Fruit fly (Drosophila melanogaster) whole organism, embryonic: ENCODE data around the gene CG33668.

ENCODE experiments used
- Adf1 ChIP-seq: fragments of 200-800 bp; sonication (Bioruptor generic); IDR thresholded peaks from 2 replicates; pipeline ENCODE4 v1.3.6; 2022; ENCODE audit warnings: missing biosample characterization, missing genetic modification characterization
- Aef1 ChIP-seq: fragments of 200-800 bp; sonication (Bioruptor generic); IDR thresholded peaks from 3 replicates; pipeline ENCODE4 v1.3.6; 2022; ENCODE audit warnings: missing biosample characterization, missing genetic modification characterization
- Atf3 ChIP-seq: fragments of 200-800 bp; sonication (Bioruptor generic); optimal IDR thresholded peaks from 3 replicates; lab custom pipeline; 2016; ENCODE audit warnings: missing biosample characterization, missing genetic modification characterization
- CG10147 ChIP-seq: fragments of 200-800 bp; sonication (Bioruptor generic); optimal IDR thresholded peaks from 2 replicates; lab custom pipeline; 2019; ENCODE audit warnings: missing biosample characterization, mild to moderate bottlenecking, missing genetic modification characterization, moderate library complexity
- CG10431 ChIP-seq: fragments of 200-800 bp; sonication (Bioruptor generic); optimal IDR thresholded peaks from 3 replicates; lab custom pipeline; 2018; ENCODE audit warnings: missing biosample characterization, mild to moderate bottlenecking, missing genetic modification characterization
- CG10565 ChIP-seq: fragments of 200-800 bp; sonication (Bioruptor generic); optimal IDR thresholded peaks from 3 replicates; lab custom pipeline; 2016; ENCODE audit warnings: missing biosample characterization, mild to moderate bottlenecking, missing genetic modification characterization
- CG11504 ChIP-seq: fragments of 200-800 bp; sonication (Bioruptor generic); optimal IDR thresholded peaks from 3 replicates; lab custom pipeline; 2019; ENCODE audit warnings: missing biosample characterization, mild to moderate bottlenecking, missing genetic modification characterization, moderate library complexity
- CG11696 ChIP-seq: fragments of 200-800 bp; sonication (Bioruptor generic); IDR thresholded peaks from 2 replicates; pipeline ENCODE4 v1.3.6; 2022; ENCODE audit warnings: missing biosample characterization, missing genetic modification characterization
- CG12299 ChIP-seq: fragments of 200-800 bp; sonication (Bioruptor generic); optimal IDR thresholded peaks from 2 replicates; lab custom pipeline; 2018; ENCODE audit warnings: missing biosample characterization, mild to moderate bottlenecking, missing genetic modification characterization
- CG1602 ChIP-seq: fragments of 200-800 bp; sonication (Bioruptor generic); optimal IDR thresholded peaks from 3 replicates; lab custom pipeline; 2016; ENCODE audit warnings: missing biosample characterization, missing genetic modification characterization
- CG16779 ChIP-seq: fragments of 200-800 bp; sonication (Bioruptor generic); IDR thresholded peaks from 2 replicates; pipeline ENCODE4 v1.3.6; 2022; ENCODE audit warnings: missing biosample characterization, missing genetic modification characterization
- CG2678 ChIP-seq: fragments of 200-800 bp; sonication (Bioruptor generic); optimal IDR thresholded peaks from 3 replicates; lab custom pipeline; 2019; ENCODE audit warnings: missing biosample characterization, mild to moderate bottlenecking, missing genetic modification characterization, moderate library complexity
- CG2875 ChIP-seq: fragments of 200-800 bp; sonication (Bioruptor generic); optimal IDR thresholded peaks from 2 replicates; lab custom pipeline; 2017; ENCODE audit warnings: missing biosample characterization, mild to moderate bottlenecking, missing genetic modification characterization, missing genetic modification reagents
- CG30431 ChIP-seq: fragments of 200-800 bp; sonication (Bioruptor generic); optimal IDR thresholded peaks from 2 replicates; lab custom pipeline; 2017; ENCODE audit warnings: missing biosample characterization, missing genetic modification characterization
- CG32767 ChIP-seq: fragments of 200-800 bp; sonication (Bioruptor generic); IDR thresholded peaks from 2 replicates; pipeline ENCODE4 v1.3.6; 2022; ENCODE audit warnings: missing biosample characterization, missing genetic modification characterization
- CG4707 ChIP-seq: fragments of 200-800 bp; sonication (Bioruptor generic); optimal IDR thresholded peaks from 2 replicates; lab custom pipeline; 2018; ENCODE audit warnings: missing biosample characterization, mild to moderate bottlenecking, missing genetic modification characterization, moderate library complexity
- CG6272 ChIP-seq: fragments of 200-800 bp; sonication (Bioruptor generic); IDR thresholded peaks from 2 replicates; pipeline ENCODE4 v1.3.6; 2022; ENCODE audit warnings: missing biosample characterization, missing genetic modification characterization
- CG6683 ChIP-seq: fragments of 200-800 bp; sonication (Bioruptor generic); optimal IDR thresholded peaks from 2 replicates; lab custom pipeline; 2017; ENCODE audit warnings: missing biosample characterization, mild to moderate bottlenecking, missing genetic modification characterization, missing genetic modification reagents
- CG6854 ChIP-seq: fragments of 200-800 bp; sonication (Bioruptor generic); optimal IDR thresholded peaks from 3 replicates; lab custom pipeline; 2017; ENCODE audit warnings: missing biosample characterization, mild to moderate bottlenecking, missing genetic modification characterization
- CG7987 ChIP-seq: fragments of 200-800 bp; sonication (Bioruptor generic); optimal IDR thresholded peaks from 2 replicates; lab custom pipeline; 2018; ENCODE audit warnings: missing biosample characterization, mild to moderate bottlenecking, missing genetic modification characterization, moderate library complexity
- CHES-1-like ChIP-seq: fragments of 200-800 bp; sonication (Bioruptor generic); optimal IDR thresholded peaks from 2 replicates; lab custom pipeline; 2016; ENCODE audit warnings: missing biosample characterization, missing genetic modification characterization
- Drgx ChIP-seq: fragments of 200-800 bp; sonication (Bioruptor generic); IDR thresholded peaks from 2 replicates; pipeline ENCODE4 v1.3.6; 2022; ENCODE audit warnings: missing biosample characterization, missing genetic modification characterization
- E2f2 ChIP-seq: fragments of 200-800 bp; sonication (Bioruptor generic); IDR thresholded peaks from 2 replicates; pipeline ENCODE4 v1.3.6; 2022; ENCODE audit warnings: missing biosample characterization, missing genetic modification characterization
- Gsc ChIP-seq: fragments of 200-800 bp; sonication (Bioruptor generic); IDR thresholded peaks from 2 replicates; pipeline ENCODE4 v1.3.6; 2022; ENCODE audit warnings: missing biosample characterization, missing genetic modification characterization
- HLH4C ChIP-seq: fragments of 200-800 bp; sonication (Bioruptor generic); IDR thresholded peaks from 3 replicates; pipeline ENCODE4 v1.3.6; 2022; ENCODE audit warnings: missing biosample characterization, missing genetic modification characterization; ENCODE audit not compliant: partially characterized antibody
- Sox100B ChIP-seq: fragments of 200-800 bp; sonication (Bioruptor generic); optimal IDR thresholded peaks from 3 replicates; lab custom pipeline; 2018; ENCODE audit warnings: missing biosample characterization, mild to moderate bottlenecking, missing genetic modification characterization
- Sox102F ChIP-seq: fragments of 200-800 bp; sonication (Bioruptor generic); optimal IDR thresholded peaks from 2 replicates; lab custom pipeline; 2018; ENCODE audit warnings: missing biosample characterization, mild to moderate bottlenecking, missing genetic modification characterization, moderate library complexity
- Spps ChIP-seq: fragments of 200-800 bp; sonication (Bioruptor generic); optimal IDR thresholded peaks from 2 replicates; lab custom pipeline; 2018; ENCODE audit warnings: missing biosample characterization, mild to moderate bottlenecking, missing genetic modification characterization
- Stat92E ChIP-seq, 3 experiments: fragments of >200 bp in 2 of 3; fragments of 200-800 bp in 1 of 3; sonication (Bioruptor generic) in 1 of 3; optimal IDR thresholded peaks; 2 replicates each; lab custom pipeline; 2017 to 2019; ENCODE audit warnings: missing biosample characterization in 3 of 3, missing genetic modification characterization in 3 of 3, mild to moderate bottlenecking in 1 of 3, moderate library complexity in 1 of 3
- ap ChIP-seq: fragments of 200-800 bp; sonication (Bioruptor generic); IDR thresholded peaks from 2 replicates; pipeline ENCODE4 v1.3.6; 2022; ENCODE audit warnings: missing biosample characterization, missing genetic modification characterization
- chn ChIP-seq: fragments of 200-800 bp; sonication (Bioruptor generic); optimal IDR thresholded peaks from 2 replicates; lab custom pipeline; 2016; ENCODE audit warnings: missing biosample characterization, missing genetic modification characterization
- corto ChIP-seq: fragments of 200-800 bp; sonication (Bioruptor generic); optimal IDR thresholded peaks from 2 replicates; lab custom pipeline; 2016; ENCODE audit warnings: missing biosample characterization, mild to moderate bottlenecking, missing genetic modification characterization, moderate library complexity
- crc ChIP-seq: fragments of 200-800 bp; sonication (Bioruptor generic); optimal IDR thresholded peaks from 2 replicates; lab custom pipeline; 2016; ENCODE audit warnings: missing biosample characterization, missing genetic modification characterization
- dan ChIP-seq: fragments of 200-800 bp; sonication (Bioruptor generic); IDR thresholded peaks from 2 replicates; pipeline ENCODE4 v1.3.6; 2022; ENCODE audit warnings: missing biosample characterization, missing genetic modification characterization
- ewg ChIP-seq: fragments of 200-800 bp; sonication (Bioruptor generic); optimal IDR thresholded peaks from 3 replicates; lab custom pipeline; 2017; ENCODE audit warnings: mild to moderate bottlenecking, missing biosample characterization, missing genetic modification reagents, missing genetic modification characterization
- eyg ChIP-seq: fragments of 200-800 bp; sonication (Bioruptor generic); optimal IDR thresholded peaks from 3 replicates; lab custom pipeline; 2016; ENCODE audit warnings: missing biosample characterization, missing genetic modification characterization
- gcm2 ChIP-seq: fragments of 200-800 bp; sonication (Bioruptor generic); optimal IDR thresholded peaks from 2 replicates; lab custom pipeline; 2016; ENCODE audit warnings: missing biosample characterization, missing genetic modification characterization
- insv ChIP-seq, 2 experiments: fragments of 200-800 bp; sonication (Bioruptor generic); optimal IDR thresholded peaks; 3 replicates each; lab custom pipeline; 2016 to 2018; ENCODE audit warnings: missing biosample characterization in 2 of 2, missing genetic modification characterization in 2 of 2
- nerfin-1 ChIP-seq: fragments of 200-800 bp; sonication (Bioruptor generic); optimal IDR thresholded peaks from 3 replicates; lab custom pipeline; 2019; ENCODE audit warnings: missing biosample characterization, mild to moderate bottlenecking, missing genetic modification characterization, moderate library complexity
- nmo ChIP-seq: fragments of 200-800 bp; sonication (Bioruptor generic); optimal IDR thresholded peaks from 2 replicates; lab custom pipeline; 2018; ENCODE audit warnings: missing biosample characterization, mild to moderate bottlenecking, missing genetic modification characterization, moderate library complexity
- ranshi ChIP-seq: fragments of 200-800 bp; sonication (Bioruptor generic); IDR thresholded peaks from 2 replicates; pipeline ENCODE4 v1.3.6; 2022; ENCODE audit warnings: missing biosample characterization, missing genetic modification characterization
- rib ChIP-seq: fragments of 200-800 bp; sonication (Bioruptor generic); IDR thresholded peaks from 2 replicates; pipeline ENCODE4 v1.3.6; 2022; ENCODE audit warnings: missing biosample characterization, missing genetic modification characterization
- scrt ChIP-seq: fragments of 200-800 bp; sonication (Bioruptor generic); optimal IDR thresholded peaks from 2 replicates; lab custom pipeline; 2018; ENCODE audit warnings: missing biosample characterization, mild to moderate bottlenecking, missing genetic modification characterization, moderate library complexity
- slbo ChIP-seq: fragments of 200-800 bp; sonication (Bioruptor generic); IDR thresholded peaks from 2 replicates; pipeline ENCODE4 v1.3.6; 2022; ENCODE audit warnings: missing biosample characterization, missing genetic modification characterization
- sqz ChIP-seq: fragments of 200-800 bp; sonication (Bioruptor generic); optimal IDR thresholded peaks from 3 replicates; lab custom pipeline; 2018; ENCODE audit warnings: missing biosample characterization, mild to moderate bottlenecking, missing genetic modification characterization
- ssp ChIP-seq: fragments of 200-800 bp; sonication (Bioruptor generic); IDR thresholded peaks from 2 replicates; pipeline ENCODE4 v1.3.6; 2022; ENCODE audit warnings: missing biosample characterization, missing genetic modification characterization
- twi ChIP-seq: fragments of 200-800 bp; optimal IDR thresholded peaks from 2 replicates; lab custom pipeline; 2019; ENCODE audit warnings: missing biosample characterization, mild to moderate bottlenecking, missing genetic modification characterization, moderate library complexity
- unpg ChIP-seq: fragments of 200-800 bp; sonication (Bioruptor generic); optimal IDR thresholded peaks from 3 replicates; lab custom pipeline; 2018; ENCODE audit warnings: missing biosample characterization, mild to moderate bottlenecking, missing genetic modification characterization, moderate library complexity
- zen ChIP-seq: fragments of 200-800 bp; sonication (Bioruptor generic); optimal IDR thresholded peaks from 3 replicates; lab custom pipeline; 2018; ENCODE audit warnings: missing biosample characterization, mild to moderate bottlenecking, missing genetic modification characterization, moderate library complexity

CG33668 gene

dm6 chrX:6376748-6377147, 42.5 kb downstream of the CG33668 start (continued):
- no peak for TF ChIP-seq CG7987 (GFP tag; lab: Kevin White, UChicago)
- TF ChIP-seq corto (GFP tag; lab: Kevin White, UChicago): no peak
- TF ChIP-seq slbo (GFP tag; lab: Robert Waterston, UW): peak; percentile 52
- TF ChIP-seq CG10565 (GFP tag; lab: Kevin White, UChicago): no peak
- 0 out of 2 replicates have a peak, but pooled peaks have one; percentile 20 for TF ChIP-seq ranshi (GFP tag; lab: Robert Waterston, UW)
- no peak for TF ChIP-seq CG1602 (GFP tag; lab: Kevin White, UChicago)
- TF ChIP-seq CHES-1-like (GFP tag; lab: Kevin White, UChicago): no peak
- no peak for TF ChIP-seq Adf1 (GFP tag; lab: Robert Waterston, UW)
- TF ChIP-seq Atf3 (GFP tag; lab: Kevin White, UChicago): no peak
- TF ChIP-seq CG30431 (GFP tag; lab: Kevin White, UChicago): no peak
- TF ChIP-seq chn (GFP tag; lab: Kevin White, UChicago): no peak
- TF ChIP-seq nmo: peak; percentile 27
- no peak for TF ChIP-seq twi (tag; lab: Kevin White, UChicago)
- TF ChIP-seq ewg (GFP tag; lab: Kevin White, UChicago): no peak
- TF ChIP-seq eyg (GFP tag; lab: Kevin White, UChicago): no peak
- TF ChIP-seq, all 482 proteins: peak for 61

DNA sequence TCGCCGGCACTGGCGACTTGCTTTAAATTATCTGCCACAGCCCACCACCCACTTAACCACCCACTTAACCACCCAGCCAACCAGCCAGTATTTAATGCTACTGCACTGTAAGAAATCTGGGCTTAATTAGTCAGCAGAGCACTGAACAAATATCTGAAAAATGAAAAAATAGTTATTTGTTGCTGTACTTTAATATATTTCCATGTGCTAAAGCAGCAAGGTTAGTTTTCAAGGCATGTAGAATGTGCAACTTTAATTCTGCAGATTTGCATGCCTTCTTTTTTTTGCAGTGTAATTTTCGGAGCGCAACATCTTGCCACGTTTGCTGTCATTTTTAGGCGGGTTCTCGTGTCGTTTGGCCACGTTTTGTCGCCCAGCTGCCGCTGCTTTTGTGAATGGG, 43.6 kb downstream of the CG33668 start:
- TF ChIP-seq CG12299: no peak
- TF ChIP-seq E2f2 (GFP tag; lab: Robert Waterston, UW): no peak
- no peak for TF ChIP-seq insv (GFP tag; optimal IDR thresholded peaks at IDR 0.05; lab: Kevin White, UChicago)
- TF ChIP-seq Stat92E (GFP tag; optimal IDR thresholded peaks at IDR 0.05; lab: Kevin White, UChicago): no peak
- TF ChIP-seq ap (GFP tag; lab: Robert Waterston, UW): 0 out of 2 replicates have a peak, but pooled peaks have one; percentile 3
- TF ChIP-seq nerfin-1 (tag; lab: Kevin White, UChicago): no peak
- TF ChIP-seq Gsc (GFP tag; lab: Robert Waterston, UW): no peak
- no peak for TF ChIP-seq CG6683 (GFP tag; lab: Kevin White, UChicago)
- no peak for TF ChIP-seq CG6272
- TF ChIP-seq CG16779: no peak
- peak; percentile 52 for TF ChIP-seq unpg (GFP tag; lab: Kevin White, UChicago)
- TF ChIP-seq eyg (GFP tag; lab: Kevin White, UChicago): no peak
- no peak for TF ChIP-seq ssp (GFP tag; lab: Robert Waterston, UW)
- TF ChIP-seq CG11504 (tag; lab: Kevin White, UChicago): peak; percentile 73
- no peak for TF ChIP-seq Sox100B (GFP tag; lab: Kevin White, UChicago)
- no peak for TF ChIP-seq CG4707 (GFP tag; lab: Kevin White, UChicago)
- no peak for TF ChIP-seq Aef1 (GFP tag; lab: Robert Waterston, UW)
- TF ChIP-seq CG10565 (GFP tag; lab: Kevin White, UChicago): no peak
- no peak for TF ChIP-seq Spps (tag; lab: Kevin White, UChicago)
- TF ChIP-seq CG10147 (GFP tag; lab: Kevin White, UChicago): peak; percentile 60
- no peak for TF ChIP-seq sqz (GFP tag; lab: Kevin White, UChicago)
- no peak for TF ChIP-seq HLH4C (GFP tag; lab: Robert Waterston, UW)
- TF ChIP-seq rib: no peak
- no peak for TF ChIP-seq CG11696 (GFP tag; lab: Robert Waterston, UW)
- TF ChIP-seq crc (GFP tag; lab: Kevin White, UChicago): peak; percentile 16
- peak; percentile 24 for TF ChIP-seq CG6854 (GFP tag; lab: Kevin White, UChicago)
- no peak for TF ChIP-seq CG10431 (GFP tag; lab: Kevin White, UChicago)
- peak; percentile 53 for TF ChIP-seq scrt
- TF ChIP-seq zen (tag; lab: Kevin White, UChicago): no peak
- no peak for TF ChIP-seq CG32767 (GFP tag; lab: Robert Waterston, UW)
- TF ChIP-seq gcm2 (GFP tag; lab: Kevin White, UChicago): no peak
- no peak for TF ChIP-seq dan
- peak; percentile 28 for TF ChIP-seq Sox102F (GFP tag; lab: Kevin White, UChicago)
- no peak for TF ChIP-seq CG2875 (GFP tag; lab: Kevin White, UChicago)
- TF ChIP-seq CG2678 (tag; lab: Kevin White, UChicago): peak; percentile 73
- TF ChIP-seq Drgx (GFP tag; lab: Robert Waterston, UW): no peak
- peak; percentile 68 for TF ChIP-seq slbo (GFP tag; lab: Robert Waterston, UW)
